Worm (Caenorhabditis elegans): Measurements from ENCODE around the gene col-118.

ce11 chrIV:8847918-8848317 is at the start of gene col-118:
- no peak for TF ChIP-seq ama-1 (optimal IDR thresholded peaks at IDR 0.05)
- no peak for TF ChIP-seq lin-13 (GFP tag; optimal IDR thresholded peaks at IDR 0.05)
- TF ChIP-seq nhr-237 (tag; optimal IDR thresholded peaks at IDR 0.05), result no peak
- TF ChIP-seq mep-1 (tag; optimal IDR thresholded peaks at IDR 0.05), result no peak
- no peak for TF ChIP-seq F49E8.2 (tag; optimal IDR thresholded peaks at IDR 0.05; ENCODE audit: borderline replicate concordance)
- no peak for TF ChIP-seq T20F7.1 (GFP tag; optimal IDR thresholded peaks at IDR 0.05)
- TF ChIP-seq nhr-28 (tag; optimal IDR thresholded peaks at IDR 0.05), result no peak
